Worm (Caenorhabditis elegans) whole organism, L4 larva: ENCODE measurements around the gene cyp-33B1.
"Not testable (repeated sequence)": the region's sequence is repeated elsewhere in the genome, so short reads cannot be mapped to it uniquely, and the experiment has no call there.

Experiments
- D1046.2 ChIP-seq: fragments of 200-800 bp; sonication (Bioruptor generic); IDR thresholded peaks from 2 replicates; pipeline ENCODE4 v1.3.6; 2022; ENCODE audit warnings: missing genetic modification characterization, missing compliant biosample characterization
- T26A8.4 ChIP-seq: fragments of 200-800 bp; sonication (Bioruptor generic); IDR thresholded peaks from 2 replicates; pipeline ENCODE4 v1.3.6; 2022; ENCODE audit warnings: missing genetic modification characterization, missing compliant biosample characterization
- Y48G9A.11 ChIP-seq: fragments of 200-800 bp; sonication (Bioruptor generic); IDR thresholded peaks from 2 replicates; pipeline ENCODE4 v1.3.6; 2022; ENCODE audit warnings: missing genetic modification reagents, missing genetic modification characterization, missing compliant biosample characterization
- Y75B8A.6 ChIP-seq: fragments of 200-800 bp; sonication (Bioruptor generic); IDR thresholded peaks from 2 replicates; pipeline ENCODE4 v1.3.6; 2022; ENCODE audit warnings: missing genetic modification reagents, missing genetic modification characterization, missing compliant biosample characterization
- attf-4 ChIP-seq: sonication (generic microtip); optimal IDR thresholded peaks from 3 replicates; lab custom pipeline; 2017; ENCODE audit warnings: missing biosample characterization, missing genetic modification characterization
- ceh-28 ChIP-seq: fragments of 150-350 bp; optimal IDR thresholded peaks from 2 replicates; lab custom pipeline; 2014; ENCODE audit warnings: missing biosample characterization, missing genetic modification reagents, missing genetic modification characterization
- ceh-32 ChIP-seq: sonication (generic microtip); optimal IDR thresholded peaks from 2 replicates; lab custom pipeline; 2016; ENCODE audit warnings: mild to moderate bottlenecking, missing genetic modification characterization, missing compliant biosample characterization; ENCODE audit not compliant: poor library complexity
- ceh-44 ChIP-seq: fragments of 200-800 bp; sonication (Bioruptor generic); IDR thresholded peaks from 2 replicates; pipeline ENCODE4 v1.3.6; 2022; ENCODE audit warnings: missing genetic modification reagents, missing genetic modification characterization, missing compliant biosample characterization
- ceh-62 ChIP-seq: sonication (generic microtip); optimal IDR thresholded peaks from 2 replicates; lab custom pipeline; 2017; ENCODE audit warnings: missing biosample characterization, missing genetic modification characterization
- ctbp-1 ChIP-seq: fragments of 200-800 bp; sonication (Bioruptor generic); IDR thresholded peaks from 2 replicates; pipeline ENCODE4 v1.3.6; 2022; ENCODE audit warnings: missing genetic modification reagents, missing genetic modification characterization, missing compliant biosample characterization
- daf-12 ChIP-seq: fragments of 150-350 bp; optimal IDR thresholded peaks from 2 replicates; lab custom pipeline; 2014; ENCODE audit warnings: missing biosample characterization, missing genetic modification reagents, missing genetic modification characterization
- daf-19 ChIP-seq: fragments of 200-800 bp; sonication (Bioruptor generic); conservative IDR thresholded peaks from 2 replicates; pipeline ENCODE4 v1.3.6; 2022; ENCODE audit warnings: missing genetic modification characterization, missing compliant biosample characterization
- dmd-6 ChIP-seq: fragments of 200-800 bp; sonication (Bioruptor generic); IDR thresholded peaks from 2 replicates; pipeline ENCODE4 v1.3.6; 2022; ENCODE audit warnings: missing genetic modification reagents, missing genetic modification characterization, missing compliant biosample characterization
- dmd-9 ChIP-seq: fragments of 200-800 bp; sonication (Bioruptor generic); IDR thresholded peaks from 2 replicates; pipeline ENCODE4 v1.3.6; 2022; ENCODE audit warnings: missing genetic modification reagents, missing genetic modification characterization, missing compliant biosample characterization
- duxl-1 ChIP-seq: sonication (generic microtip); optimal IDR thresholded peaks from 2 replicates; lab custom pipeline; 2016; ENCODE audit warnings: mild to moderate bottlenecking, missing genetic modification characterization, moderate library complexity, missing compliant biosample characterization; ENCODE audit not compliant: poor library complexity
- egl-43 ChIP-seq: fragments of 200-800 bp; sonication (Bioruptor generic); IDR thresholded peaks from 2 replicates; pipeline ENCODE4 v1.3.6; 2022; ENCODE audit warnings: missing genetic modification reagents, missing genetic modification characterization, missing compliant biosample characterization
- fkh-10 ChIP-seq: fragments of 150-350 bp; optimal IDR thresholded peaks from 2 replicates; lab custom pipeline; 2014; ENCODE audit warnings: missing biosample characterization, missing genetic modification reagents, missing genetic modification characterization
- fos-1 ChIP-seq: fragments of 150-350 bp; optimal IDR thresholded peaks from 2 replicates; lab custom pipeline; 2014; ENCODE audit warnings: missing biosample characterization, missing genetic modification characterization
- hlh-11 ChIP-seq: fragments of 200-800 bp; sonication (Bioruptor generic); optimal IDR thresholded peaks from 2 replicates; lab custom pipeline; 2018; ENCODE audit warnings: mild to moderate bottlenecking, missing genetic modification characterization, missing compliant biosample characterization
- hmg-1.1 ChIP-seq: fragments of 200-800 bp; sonication (Bioruptor generic); IDR thresholded peaks from 2 replicates; pipeline ENCODE4 v1.3.6; 2022; ENCODE audit warnings: missing genetic modification reagents, missing genetic modification characterization, missing compliant biosample characterization
- lim-7 ChIP-seq: fragments of 200-800 bp; sonication (Bioruptor generic); IDR thresholded peaks from 2 replicates; pipeline ENCODE4 v1.3.6; 2022; ENCODE audit warnings: missing genetic modification characterization, missing compliant biosample characterization
- lin-1 ChIP-seq: fragments of 200-800 bp; sonication (Bioruptor generic); IDR thresholded peaks from 2 replicates; pipeline ENCODE4 v1.3.6; 2022; ENCODE audit warnings: missing genetic modification reagents, missing genetic modification characterization, missing compliant biosample characterization
- lin-29 ChIP-seq: fragments of 200-800 bp; sonication (Bioruptor generic); IDR thresholded peaks from 2 replicates; pipeline ENCODE4 v1.3.6; 2022; ENCODE audit warnings: missing genetic modification reagents, missing genetic modification characterization, missing compliant biosample characterization
- lin-38 ChIP-seq: fragments of 200-800 bp; sonication (Bioruptor generic); IDR thresholded peaks from 2 replicates; pipeline ENCODE4 v1.3.6; 2022; ENCODE audit warnings: missing genetic modification reagents, missing genetic modification characterization, missing compliant biosample characterization
- lsy-2 ChIP-seq, 2 experiments: fragments of 150-350 bp in 1 of 2; sonication (generic microtip) in 1 of 2; optimal IDR thresholded peaks; 2 replicates each; lab custom pipeline; 2014 to 2017; ENCODE audit warnings: missing biosample characterization in 2 of 2, missing genetic modification characterization in 2 of 2
- madf-5 ChIP-seq, 2 experiments: fragments of 200-800 bp; sonication (Bioruptor generic); IDR thresholded peaks; 2 replicates each; pipeline ENCODE4 v1.3.6; 2022; ENCODE audit warnings: missing compliant biosample characterization in 2 of 2, missing genetic modification characterization in 2 of 2
- mdt-29 ChIP-seq: fragments of 200-800 bp; sonication (Bioruptor generic); IDR thresholded peaks from 2 replicates; pipeline ENCODE4 v1.3.6; 2022; ENCODE audit warnings: missing genetic modification reagents, missing genetic modification characterization, missing compliant biosample characterization
- nhr-10 ChIP-seq: fragments of 150-350 bp; optimal IDR thresholded peaks from 2 replicates; lab custom pipeline; 2014; ENCODE audit warnings: missing biosample characterization, missing genetic modification characterization
- nhr-11 ChIP-seq: fragments of 150-350 bp; optimal IDR thresholded peaks from 2 replicates; lab custom pipeline; 2014; ENCODE audit warnings: missing biosample characterization, missing genetic modification characterization
- nhr-111 ChIP-seq: fragments of 200-800 bp; sonication (Bioruptor generic); optimal IDR thresholded peaks from 2 replicates; lab custom pipeline; 2018; ENCODE audit warnings: mild to moderate bottlenecking, missing genetic modification characterization, missing compliant biosample characterization
- nhr-28 ChIP-seq: fragments of 150-350 bp; optimal IDR thresholded peaks from 2 replicates; lab custom pipeline; 2014; ENCODE audit warnings: missing biosample characterization, missing genetic modification characterization
- nhr-41 ChIP-seq: fragments of 200-800 bp; sonication (Bioruptor generic); IDR thresholded peaks from 2 replicates; pipeline ENCODE4 v1.3.6; 2022; ENCODE audit warnings: missing genetic modification reagents, missing genetic modification characterization, missing compliant biosample characterization
- pha-4 ChIP-seq, 2 experiments: fragments of 150-350 bp in 1 of 2; fragments of 200-800 bp in 1 of 2; sonication (Bioruptor generic) in 1 of 2; IDR thresholded peaks in 1 of 2; optimal IDR thresholded peaks in 1 of 2; 2 replicates each; pipeline versions ENCODE4 v1.3.6 to Lab custom; 2014 to 2022; ENCODE audit warnings: missing genetic modification characterization in 2 of 2, missing genetic modification reagents in 2 of 2, missing biosample characterization in 1 of 2, missing compliant biosample characterization in 1 of 2
- php-3 ChIP-seq: fragments of 200-800 bp; sonication (Bioruptor generic); IDR thresholded peaks from 2 replicates; pipeline ENCODE4 v1.3.6; 2022; ENCODE audit warnings: missing genetic modification reagents, missing genetic modification characterization, missing compliant biosample characterization
- sdz-12 ChIP-seq: fragments of 200-800 bp; sonication (Bioruptor generic); optimal IDR thresholded peaks from 2 replicates; lab custom pipeline; 2018; ENCODE audit warnings: mild to moderate bottlenecking, missing genetic modification characterization, missing compliant biosample characterization
- set-16 ChIP-seq: fragments of 200-800 bp; sonication (Bioruptor generic); IDR thresholded peaks from 2 replicates; pipeline ENCODE4 v1.3.6; 2022; ENCODE audit warnings: missing genetic modification reagents, missing genetic modification characterization, missing compliant biosample characterization
- skn-1 ChIP-seq: fragments of 150-350 bp; optimal IDR thresholded peaks from 2 replicates; lab custom pipeline; 2014; ENCODE audit warnings: missing biosample characterization, missing genetic modification characterization
- snpc-1.2 ChIP-seq: fragments of 200-800 bp; sonication (Bioruptor generic); IDR thresholded peaks from 2 replicates; pipeline ENCODE4 v1.3.6; 2022; ENCODE audit warnings: missing genetic modification reagents, missing genetic modification characterization, missing compliant biosample characterization
- vab-7 ChIP-seq: fragments of 200-800 bp; sonication (Bioruptor generic); IDR thresholded peaks from 2 replicates; pipeline ENCODE4 v1.3.6; 2022; ENCODE audit warnings: missing genetic modification reagents, missing genetic modification characterization, missing compliant biosample characterization
- zfp-3 ChIP-seq: fragments of 200-800 bp; sonication (Bioruptor generic); conservative IDR thresholded peaks from 2 replicates; pipeline ENCODE4 v1.3.6; 2022; ENCODE audit warnings: missing genetic modification reagents, missing genetic modification characterization, missing compliant biosample characterization
- zip-2 ChIP-seq: fragments of 150-350 bp; optimal IDR thresholded peaks from 2 replicates; lab custom pipeline; 2014; ENCODE audit warnings: missing biosample characterization, missing genetic modification characterization
- ztf-7 ChIP-seq: fragments of 150-350 bp; optimal IDR thresholded peaks from 2 replicates; lab custom pipeline; 2014; ENCODE audit warnings: missing biosample characterization, missing genetic modification characterization

cyp-33B1 gene

ce11 chrV:9086650-9087049 is 45.5 kb downstream of the cyp-33B1 start:
- peak; percentile 76; the same call in 1 of the 2 replicates for TF ChIP-seq zfp-3 (GFP tag; lab: Robert Waterston, UW)
- 0 out of 2 replicates have a peak, but pooled peaks have one; percentile 16 for TF ChIP-seq lim-7
- TF ChIP-seq madf-5 (GFP tag; IDR thresholded peaks at IDR 0.05; lab: Robert Waterston, UW): 0 out of 4 replicates have a peak, but pooled peaks of 1 of the 2 experiments have one; percentile 33
- TF ChIP-seq ceh-44 (GFP tag; lab: Robert Waterston, UW): peak; percentile 41; the same call in 1 of the 2 replicates
- peak; percentile 53; the same call in 1 of the 2 replicates for TF ChIP-seq egl-43 (GFP tag; lab: Robert Waterston, UW)
- TF ChIP-seq mdt-29 (GFP tag; lab: Robert Waterston, UW): peak; percentile 15; the same call in 1 of the 2 replicates
- peak; percentile 68 for TF ChIP-seq pha-4 (GFP tag; IDR thresholded peaks at IDR 0.05; lab: Robert Waterston, UW)
- TF ChIP-seq pha-4 (tag; optimal IDR thresholded peaks at IDR 0.05; lab: Kevin White, UChicago): not testable (repeated sequence)
- TF ChIP-seq set-16 (GFP tag; lab: Robert Waterston, UW): 0 out of 2 replicates have a peak, but pooled peaks have one; percentile 15
- TF ChIP-seq T26A8.4 (GFP tag; lab: Robert Waterston, UW): 0 out of 2 replicates have a peak, but pooled peaks have one; percentile 39
- TF ChIP-seq lin-38 (GFP tag; lab: Robert Waterston, UW): peak; percentile 44; the same call in 1 of the 2 replicates
- peak; percentile 27; the same call in 1 of the 2 replicates for TF ChIP-seq php-3
- peak; percentile 64; the same call in 1 of the 2 replicates for TF ChIP-seq ctbp-1 (GFP tag; lab: Robert Waterston, UW)

- TF ChIP-seq lin-1 (GFP tag; lab: Robert Waterston, UW): peak; percentile 36; the same call in 1 of the 2 replicates
- no peak for TF ChIP-seq fos-1 (tag; lab: Kevin White, UChicago)
- peak; percentile 56; the same call in 1 of the 2 replicates for TF ChIP-seq egl-43 (GFP tag; lab: Robert Waterston, UW)
- no peak for TF ChIP-seq zip-2 (tag; lab: Kevin White, UChicago)
- no peak for TF ChIP-seq Y48G9A.11 (GFP tag; lab: Robert Waterston, UW)
- TF ChIP-seq pha-4 (GFP tag; IDR thresholded peaks at IDR 0.05; lab: Robert Waterston, UW): peak; percentile 71
- no peak for TF ChIP-seq pha-4 (tag; optimal IDR thresholded peaks at IDR 0.05; lab: Kevin White, UChicago)
- no peak for TF ChIP-seq nhr-111 (GFP tag; lab: Kevin White, UChicago)
- no peak for TF ChIP-seq ztf-7
- peak; percentile 42 for TF ChIP-seq lin-38 (GFP tag; lab: Robert Waterston, UW)
- no peak for TF ChIP-seq ceh-28 (tag; lab: Kevin White, UChicago)
- peak; percentile 60 for TF ChIP-seq dmd-6
- TF ChIP-seq ceh-62 (tag; lab: Kevin White, UChicago): no peak
- TF ChIP-seq nhr-41 (GFP tag; lab: Robert Waterston, UW): peak; percentile 63
- TF ChIP-seq nhr-11 (tag; lab: Kevin White, UChicago): no peak
- TF ChIP-seq ceh-32 (tag; lab: Kevin White, UChicago): no peak
- 0 out of 2 replicates have a peak, but pooled peaks have one; percentile 47 for TF ChIP-seq dmd-9
- TF ChIP-seq madf-5 (GFP tag; IDR thresholded peaks at IDR 0.05; lab: Robert Waterston, UW): 0 out of 4 replicates have a peak, but pooled peaks of 1 of the 2 experiments have one; percentile 35
- peak; percentile 78; the same call in 1 of the 2 replicates for TF ChIP-seq mdt-29 (GFP tag; lab: Robert Waterston, UW)
- peak; percentile 36 for TF ChIP-seq sdz-12
- TF ChIP-seq nhr-10 (tag; lab: Kevin White, UChicago): no peak
- no peak for TF ChIP-seq attf-4
- TF ChIP-seq daf-19 (GFP tag; lab: Robert Waterston, UW): peak; percentile 85; the same call in 1 of the 2 replicates
- peak; percentile 76; the same call in 1 of the 2 replicates for TF ChIP-seq T26A8.4 (GFP tag; lab: Robert Waterston, UW)
- TF ChIP-seq nhr-28: no peak
- peak; percentile 53 for TF ChIP-seq php-3
- no peak for TF ChIP-seq lsy-2 (tag; optimal IDR thresholded peaks at IDR 0.05; lab: Kevin White, UChicago)
- peak; percentile 67; the same call in 1 of the 2 replicates for TF ChIP-seq hmg-1.1 (GFP tag; lab: Robert Waterston, UW)
- no peak for TF ChIP-seq duxl-1 (tag; lab: Kevin White, UChicago)
- peak; percentile 88 for TF ChIP-seq ctbp-1 (GFP tag; lab: Robert Waterston, UW)
- peak; percentile 46; the same call in 1 of the 2 replicates for TF ChIP-seq vab-7 (GFP tag; lab: Robert Waterston, UW)
- peak; percentile 80 for TF ChIP-seq snpc-1.2 (GFP tag; lab: Robert Waterston, UW)
- peak; percentile 96 for TF ChIP-seq zfp-3 (GFP tag; lab: Robert Waterston, UW)
- TF ChIP-seq skn-1 (tag; lab: Kevin White, UChicago): no peak
- peak; percentile 64 for TF ChIP-seq Y75B8A.6 (GFP tag; lab: Robert Waterston, UW)
- TF ChIP-seq hlh-11: peak; percentile 12
- TF ChIP-seq fkh-10 (GFP tag; lab: Kevin White, UChicago): no peak
- TF ChIP-seq lim-7: 0 out of 2 replicates have a peak, but pooled peaks have one; percentile 6
- no peak for TF ChIP-seq D1046.2 (GFP tag; lab: Robert Waterston, UW)
- TF ChIP-seq daf-12 (tag; lab: Kevin White, UChicago): no peak
- peak; percentile 36; the same call in 1 of the 2 replicates for TF ChIP-seq lin-29 (GFP tag; lab: Robert Waterston, UW)
Observed at ce11 chrV:9088758-9089157, 47.6 kb downstream of the cyp-33B1 start.
